Worm (Caenorhabditis elegans) whole organism, midembryonic: Measurements from ENCODE around the gene Y50D4B.4.

Experiments used
- T22C8.4 ChIP-seq: fragments of 200-800 bp; sonication (Bioruptor generic); IDR thresholded peaks from 2 replicates; pipeline ENCODE4 v1.3.6; 2022; ENCODE audit warnings: missing genetic modification characterization, missing compliant biosample characterization
- cog-1 ChIP-seq: sonication (generic microtip); optimal IDR thresholded peaks from 2 replicates; lab custom pipeline; 2016; ENCODE audit warnings: missing genetic modification characterization, missing compliant biosample characterization
- flt-1 ChIP-seq: fragments of 200-800 bp; sonication (Bioruptor generic); IDR thresholded peaks from 2 replicates; pipeline ENCODE4 v1.3.6; 2022; ENCODE audit warnings: missing genetic modification characterization, missing compliant biosample characterization
- klf-2 ChIP-seq: fragments of 200-800 bp; sonication (Bioruptor generic); conservative IDR thresholded peaks from 2 replicates; pipeline ENCODE4 v1.3.6; 2022; ENCODE audit warnings: missing genetic modification reagents, missing genetic modification characterization, missing compliant biosample characterization
- med-1 ChIP-seq: sonication (generic microtip); optimal IDR thresholded peaks from 2 replicates; lab custom pipeline; 2017; ENCODE audit warnings: missing genetic modification characterization, mild to moderate bottlenecking, missing compliant biosample characterization, antibody characterized with exemption, missing genetic modification reagents; ENCODE audit not compliant: insufficient read depth
- ref-1 ChIP-seq: fragments of 200-800 bp; sonication (Bioruptor generic); conservative IDR thresholded peaks from 2 replicates; pipeline ENCODE4 v1.3.6; 2022; ENCODE audit warnings: missing genetic modification reagents, missing genetic modification characterization, missing compliant biosample characterization
- tab-1 ChIP-seq: fragments of 200-800 bp; sonication (Bioruptor generic); IDR thresholded peaks from 2 replicates; pipeline ENCODE4 v1.3.6; 2022; ENCODE audit warnings: missing genetic modification characterization, missing compliant biosample characterization
- ztf-23 ChIP-seq: fragments of 200-800 bp; sonication (Bioruptor generic); IDR thresholded peaks from 2 replicates; pipeline ENCODE4 v1.3.6; 2022; ENCODE audit warnings: missing genetic modification reagents, missing genetic modification characterization, missing compliant biosample characterization
- ztf-29 ChIP-seq: fragments of 200-800 bp; sonication (Bioruptor generic); IDR thresholded peaks from 2 replicates; pipeline ENCODE4 v1.3.6; 2022; ENCODE audit warnings: missing genetic modification reagents, missing genetic modification characterization, missing compliant biosample characterization

Gene Y50D4B.4

ce11 chrV:1092359-1092758 is at the start of gene Y50D4B.4:
TSS of gene Y50D4B.4 (plus strand) at chrV:1092659.
- TF ChIP-seq T22C8.4 (GFP tag; lab: Robert Waterston, UW) (no peak), cog-1 (tag; lab: Kevin White, UChicago) (no peak)

ce11 chrV:1047251-1047650 is 45.2 kb upstream of the Y50D4B.4 start:
- no peak for TF ChIP-seq ztf-29 (GFP tag; lab: Robert Waterston, UW)

ce11 chrV:1048482-1048881 is 44.0 kb upstream of the Y50D4B.4 start, which contains the start of gene nra-4:
TSS of gene nra-4 (minus strand) at chrV:1048582.
- TF ChIP-seq ztf-29 (GFP tag; lab: Robert Waterston, UW) = no peak
- TF ChIP-seq ztf-23 (GFP tag; lab: Robert Waterston, UW) = no peak
- TF ChIP-seq med-1 (GFP tag; lab: Kevin White, UChicago) = no peak
- no peak for TF ChIP-seq klf-2
- no peak for TF ChIP-seq ref-1 (GFP tag; lab: Robert Waterston, UW)
- no peak for TF ChIP-seq flt-1 (GFP tag; lab: Robert Waterston, UW)
- TF ChIP-seq T22C8.4 (GFP tag; lab: Robert Waterston, UW) = no peak
- no peak for TF ChIP-seq tab-1 (GFP tag; lab: Robert Waterston, UW)
- no peak for TF ChIP-seq cog-1 (tag; lab: Kevin White, UChicago)

ce11 chrV:1049334-1049733 is 43.1 kb upstream of the Y50D4B.4 start:
- no peak for TF ChIP-seq ref-1 (GFP tag; lab: Robert Waterston, UW)
- peak; percentile 21; the same call in 1 of the 2 replicates for TF ChIP-seq T22C8.4 (GFP tag; lab: Robert Waterston, UW)
- TF ChIP-seq flt-1 (GFP tag; lab: Robert Waterston, UW) = no peak

- TF ChIP-seq ztf-23 (GFP tag; lab: Robert Waterston, UW) (no peak), med-1 (GFP tag; lab: Kevin White, UChicago) (no peak), klf-2 (no peak), flt-1 (GFP tag; lab: Robert Waterston, UW) (no peak)
These were observed 40.8 kb upstream of the Y50D4B.4 start for ce11 chrV:1051651-1052050.

ce11 chrV:1052559-1053064 is 39.8 kb upstream of the Y50D4B.4 start, which contains the start of gene K10C9.4:
TSS of gene K10C9.4 (minus strand) at chrV:1053014.
- no peak for TF ChIP-seq med-1 (GFP tag; lab: Kevin White, UChicago)
- no peak for TF ChIP-seq cog-1 (tag; lab: Kevin White, UChicago)
- TF ChIP-seq ztf-29 (GFP tag; lab: Robert Waterston, UW) = peak; percentile 23; the same call in 1 of the 2 replicates

ce11 chrV:1053385-1053784 is 39.1 kb upstream of the Y50D4B.4 start:
- TF ChIP-seq ztf-23 (GFP tag; lab: Robert Waterston, UW) (no peak), flt-1 (GFP tag; lab: Robert Waterston, UW) (no peak)

ce11 chrV:1060219-1060863 is 32.1 kb upstream of the Y50D4B.4 start:
- TF ChIP-seq T22C8.4 (GFP tag; lab: Robert Waterston, UW) (no peak), ztf-29 (GFP tag; lab: Robert Waterston, UW) (no peak), med-1 (GFP tag; lab: Kevin White, UChicago) (no peak), ref-1 (GFP tag; lab: Robert Waterston, UW) (no peak), cog-1 (tag; lab: Kevin White, UChicago) (no peak), ztf-23 (GFP tag; lab: Robert Waterston, UW) (no peak), klf-2 (no peak), tab-1 (GFP tag; lab: Robert Waterston, UW) (no peak), flt-1 (GFP tag; lab: Robert Waterston, UW) (no peak)

- TF ChIP-seq cog-1 (tag; lab: Kevin White, UChicago) (no peak), klf-2 (no peak), ref-1 (GFP tag; lab: Robert Waterston, UW) (no peak), flt-1 (GFP tag; lab: Robert Waterston, UW) (no peak), tab-1 (GFP tag; lab: Robert Waterston, UW) (no peak), ztf-29 (GFP tag; lab: Robert Waterston, UW) (no peak), ztf-23 (GFP tag; lab: Robert Waterston, UW) (no peak), T22C8.4 (GFP tag; lab: Robert Waterston, UW) (no peak), med-1 (GFP tag; lab: Kevin White, UChicago) (no peak)
These were observed 31.2 kb upstream of the Y50D4B.4 start, which contains the start of gene rnst-2 for ce11 chrV:1061295-1061694. TSS of gene rnst-2 (plus strand) at chrV:1061595.

ce11 chrV:1064491-1064890 is 28.0 kb upstream of the Y50D4B.4 start, which contains the start of gene str-67:
TSS of gene str-67 (minus strand) at chrV:1064591.
- no peak for TF ChIP-seq med-1 (GFP tag; lab: Kevin White, UChicago)
- no peak for TF ChIP-seq cog-1 (tag; lab: Kevin White, UChicago)
- TF ChIP-seq T22C8.4 (GFP tag; lab: Robert Waterston, UW) = no peak
- no peak for TF ChIP-seq ztf-29 (GFP tag; lab: Robert Waterston, UW)
- TF ChIP-seq ref-1 (GFP tag; lab: Robert Waterston, UW) = no peak
- no peak for TF ChIP-seq tab-1 (GFP tag; lab: Robert Waterston, UW)
- no peak for TF ChIP-seq klf-2
- TF ChIP-seq flt-1 (GFP tag; lab: Robert Waterston, UW) = no peak
- no peak for TF ChIP-seq ztf-23 (GFP tag; lab: Robert Waterston, UW)
